Worm (Caenorhabditis elegans): ENCODE measurements around the gene pho-5.

The pho-5 gene

ce11 chrIII:7278491-7278890 lies 7.2 kb downstream of the pho-5 start (continued):
- TF ChIP-seq unc-62 (GFP tag; optimal IDR thresholded peaks at IDR 0.05 in 1 of 2) (no peak), unc-62 (tag; optimal IDR thresholded peaks at IDR 0.05) (no peak), dve-1 (tag; optimal IDR thresholded peaks at IDR 0.05; ENCODE audit: insufficient read depth) (peak; percentile 96), ceh-28 (tag; optimal IDR thresholded peaks at IDR 0.05) (no peak), rbr-2 (tag; optimal IDR thresholded peaks at IDR 0.05) (peak; percentile 66), nhr-6 (tag; optimal IDR thresholded peaks at IDR 0.05) (no peak), nhr-48 (tag; optimal IDR thresholded peaks at IDR 0.05) (peak; percentile 59), nhr-11 (tag; optimal IDR thresholded peaks at IDR 0.05) (peak; percentile 72), lin-29 (GFP tag; IDR thresholded peaks at IDR 0.05) (no peak), Y5F2A.4 (GFP tag; optimal IDR thresholded peaks at IDR 0.05) (peak; percentile 63), ceh-62 (tag; optimal IDR thresholded peaks at IDR 0.05) (no peak), nhr-42 (GFP tag; IDR thresholded peaks at IDR 0.05) (peak; percentile 81), F49E8.2 (tag; optimal IDR thresholded peaks at IDR 0.05; ENCODE audit: borderline replicate concordance) (no peak), D1046.2 (GFP tag; IDR thresholded peaks at IDR 0.05) (peak; percentile 45; the same call in 1 of the 2 replicates), aly-2 (tag; optimal IDR thresholded peaks at IDR 0.05) (no peak), attf-4 (tag; optimal IDR thresholded peaks at IDR 0.05) (no peak), nhr-77 (tag; optimal IDR thresholded peaks at IDR 0.05) (peak; percentile 90), hlh-30 (tag; optimal IDR thresholded peaks at IDR 0.05; ENCODE audit: insufficient read depth) (peak; percentile 60), mdl-1 (tag; optimal IDR thresholded peaks at IDR 0.05) (peak in 1 of 2 experiments; percentile 25), madf-5 (GFP tag; IDR thresholded peaks at IDR 0.05) (no peak), lin-1 (GFP tag; IDR thresholded peaks at IDR 0.05) (peak; percentile 84), mep-1 (tag; optimal IDR thresholded peaks at IDR 0.05) (peak; percentile 83), zag-1 (tag; optimal IDR thresholded peaks at IDR 0.05) (no peak), daf-12 (tag; optimal IDR thresholded peaks at IDR 0.05) (no peak), snpc-4 (tag; optimal IDR thresholded peaks at IDR 0.05) (peak; percentile 96), nhr-25 (tag; optimal IDR thresholded peaks at IDR 0.05; ENCODE audit: borderline replicate concordance, insufficient read depth) (no peak), lin-15B (tag; optimal IDR thresholded peaks at IDR 0.05) (no peak), saeg-2 (GFP tag; IDR thresholded peaks at IDR 0.05) (no peak), dpl-1 (GFP tag; optimal IDR thresholded peaks at IDR 0.05) (peak; percentile 76), T26A8.4 (GFP tag; IDR thresholded peaks at IDR 0.05) (peak; percentile 87), unc-130 (GFP tag; optimal IDR thresholded peaks at IDR 0.05) (no peak), hmg-1.1 (GFP tag; IDR thresholded peaks at IDR 0.05) (peak; percentile 75), pha-4 (GFP tag; IDR thresholded peaks at IDR 0.05) (no peak), pha-4 (tag; optimal IDR thresholded peaks at IDR 0.05) (no peak), sdz-12 (GFP tag; optimal IDR thresholded peaks at IDR 0.05) (peak; percentile 74), fos-1 (tag; optimal IDR thresholded peaks at IDR 0.05) (no peak), ama-1 (optimal IDR thresholded peaks at IDR 0.05) (no peak), ceh-44 (GFP tag; IDR thresholded peaks at IDR 0.05) (no peak), skn-1 (tag; optimal IDR thresholded peaks at IDR 0.05) (no peak), egl-27 (tag; optimal IDR thresholded peaks at IDR 0.05) (no peak)

- no peak for TF ChIP-seq Y5F2A.4 (GFP tag; optimal IDR thresholded peaks at IDR 0.05)
- TF ChIP-seq lir-3 (tag; optimal IDR thresholded peaks at IDR 0.05): no peak
- peak; percentile 56 for TF ChIP-seq T20F7.1 (GFP tag; optimal IDR thresholded peaks at IDR 0.05)
- peak; percentile 96 for TF ChIP-seq dpl-1 (GFP tag; optimal IDR thresholded peaks at IDR 0.05)
- TF ChIP-seq F44E2.7 (GFP tag; IDR thresholded peaks at IDR 0.05): no peak
- no peak for TF ChIP-seq R02D3.7 (tag; optimal IDR thresholded peaks at IDR 0.05)
- TF ChIP-seq dve-1 (tag; optimal IDR thresholded peaks at IDR 0.05; ENCODE audit: insufficient read depth): peak; percentile 52
- no peak for TF ChIP-seq nhr-11 (tag; optimal IDR thresholded peaks at IDR 0.05)
- no peak for TF ChIP-seq Y105C5A.15 (GFP tag; IDR thresholded peaks at IDR 0.05)
- peak; percentile 78 for TF ChIP-seq hlh-30 (tag; optimal IDR thresholded peaks at IDR 0.05; ENCODE audit: insufficient read depth)
- TF ChIP-seq F26F4.8 (GFP tag; conservative IDR thresholded peaks at IDR 0.05): no peak
- no peak for TF ChIP-seq ZK546.5 (tag; optimal IDR thresholded peaks at IDR 0.05)
- TF ChIP-seq spr-3 (GFP tag; optimal IDR thresholded peaks at IDR 0.05): no peak
- TF ChIP-seq daf-16 (GFP tag; optimal IDR thresholded peaks at IDR 0.05): no peak
- peak; percentile 28 for TF ChIP-seq daf-16 (tag; optimal IDR thresholded peaks at IDR 0.05)
- peak; percentile 23 for TF ChIP-seq nhr-77 (tag; optimal IDR thresholded peaks at IDR 0.05)
- TF ChIP-seq nhr-28 (tag; optimal IDR thresholded peaks at IDR 0.05): peak; percentile 20
- peak; percentile 81 for TF ChIP-seq nhr-6 (tag; optimal IDR thresholded peaks at IDR 0.05)
- TF ChIP-seq nhr-111 (GFP tag; optimal IDR thresholded peaks at IDR 0.05): no peak
- no peak for TF ChIP-seq unc-130 (GFP tag; optimal IDR thresholded peaks at IDR 0.05)
- TF ChIP-seq nhr-25 (tag; optimal IDR thresholded peaks at IDR 0.05; ENCODE audit: borderline replicate concordance, insufficient read depth): no peak
- TF ChIP-seq lim-7 (GFP tag; IDR thresholded peaks at IDR 0.05): no peak
Measured at ce11 chrIII:7277228-7277627, 8.5 kb downstream of the pho-5 start, which contains the start of the genes spot-1 and B0361.11. Gene spot-1, minus strand, starts transcription at chrIII:7277274. Gene B0361.11, plus strand, starts transcription at chrIII:7277599.

Data from whole organism, L4 larva.